Fruit fly (Drosophila melanogaster) whole organism, prepupa: Measurements from ENCODE around the gene CG17105.

Source experiments
- OdsH ChIP-seq: fragments of 200-800 bp; sonication (Bioruptor generic); optimal IDR thresholded peaks from 3 replicates; lab custom pipeline; 2016; ENCODE audit warnings: missing biosample characterization, missing genetic modification characterization
- cyc ChIP-seq: fragments of 200-800 bp; sonication (Bioruptor generic); optimal IDR thresholded peaks from 3 replicates; lab custom pipeline; 2016; ENCODE audit warnings: missing biosample characterization, missing genetic modification characterization
- esn ChIP-seq: fragments of 200-800 bp; sonication (Bioruptor generic); optimal IDR thresholded peaks from 2 replicates; lab custom pipeline; 2016; ENCODE audit warnings: missing biosample characterization, mild to moderate bottlenecking, missing genetic modification characterization, moderate library complexity

dm6 chr2L:10689221-10690034, 8.6 kb downstream of the CG17105 start, which contains the start of gene CG7294:
- TF ChIP-seq OdsH (no peak), esn (GFP tag; lab: Kevin White, UChicago) (no peak), cyc (GFP tag; lab: Kevin White, UChicago) (no peak)
